Fruit fly (Drosophila melanogaster) whole organism, embryonic: Measurements from ENCODE around the gene CG15208.

Source experiments
- Adf1 ChIP-seq: fragments of 200-800 bp; sonication (Bioruptor generic); IDR thresholded peaks from 2 replicates; pipeline ENCODE4 v1.3.6; 2022; ENCODE audit warnings: missing biosample characterization, missing genetic modification characterization
- BtbVII ChIP-seq: fragments of 200-800 bp; sonication (Bioruptor generic); optimal IDR thresholded peaks from 3 replicates; lab custom pipeline; 2017; ENCODE audit warnings: missing biosample characterization, mild to moderate bottlenecking, missing genetic modification characterization
- CG11247 ChIP-seq: fragments of 200-800 bp; sonication (Bioruptor generic); IDR thresholded peaks from 2 replicates; pipeline ENCODE4 v1.3.6; 2022; ENCODE audit warnings: missing biosample characterization, missing genetic modification characterization
- CG11398 ChIP-seq: fragments of 200-800 bp; sonication (Bioruptor generic); optimal IDR thresholded peaks from 2 replicates; lab custom pipeline; 2016; ENCODE audit warnings: missing biosample characterization, missing genetic modification characterization
- CG11456 ChIP-seq: fragments of 200-800 bp; sonication (Bioruptor generic); IDR thresholded peaks from 3 replicates; pipeline ENCODE4 v1.3.6; 2022; ENCODE audit warnings: missing biosample characterization, missing genetic modification characterization
- CG11560 ChIP-seq: fragments of 200-800 bp; sonication (Bioruptor generic); IDR thresholded peaks from 3 replicates; pipeline ENCODE4 v1.3.6; 2022; ENCODE audit warnings: missing biosample characterization, missing genetic modification characterization
- CG12104 ChIP-seq: fragments of 200-800 bp; sonication (Bioruptor generic); optimal IDR thresholded peaks from 3 replicates; lab custom pipeline; 2016; ENCODE audit warnings: missing biosample characterization, missing genetic modification characterization
- CG12236 ChIP-seq: fragments of 200-800 bp; sonication (Bioruptor generic); optimal IDR thresholded peaks from 2 replicates; lab custom pipeline; 2016; ENCODE audit warnings: missing biosample characterization, missing genetic modification characterization
- CG12299 ChIP-seq: fragments of 200-800 bp; sonication (Bioruptor generic); optimal IDR thresholded peaks from 2 replicates; lab custom pipeline; 2018; ENCODE audit warnings: missing biosample characterization, mild to moderate bottlenecking, missing genetic modification characterization
- CG12769 ChIP-seq: fragments of 200-800 bp; sonication (Bioruptor generic); optimal IDR thresholded peaks from 2 replicates; lab custom pipeline; 2019; ENCODE audit warnings: missing biosample characterization, mild to moderate bottlenecking, missing genetic modification characterization, moderate library complexity
- CG16863 ChIP-seq: fragments of 200-800 bp; sonication (Bioruptor generic); optimal IDR thresholded peaks from 3 replicates; lab custom pipeline; 2016; ENCODE audit warnings: missing biosample characterization, missing genetic modification characterization
- CG18262 ChIP-seq: fragments of 200-800 bp; optimal IDR thresholded peaks from 3 replicates; lab custom pipeline; 2019; ENCODE audit warnings: missing biosample characterization, mild to moderate bottlenecking, missing genetic modification characterization, moderate library complexity
- CG2120 ChIP-seq: fragments of 200-800 bp; sonication (Bioruptor generic); optimal IDR thresholded peaks from 3 replicates; lab custom pipeline; 2016; ENCODE audit warnings: missing biosample characterization, missing genetic modification characterization
- CG2678 ChIP-seq: fragments of 200-800 bp; sonication (Bioruptor generic); optimal IDR thresholded peaks from 3 replicates; lab custom pipeline; 2019; ENCODE audit warnings: missing biosample characterization, mild to moderate bottlenecking, missing genetic modification characterization, moderate library complexity
- CG2712 ChIP-seq: fragments of 200-800 bp; optimal IDR thresholded peaks from 3 replicates; lab custom pipeline; 2019; ENCODE audit warnings: missing biosample characterization, mild to moderate bottlenecking, missing genetic modification characterization, moderate library complexity
- CG30431 ChIP-seq: fragments of 200-800 bp; sonication (Bioruptor generic); optimal IDR thresholded peaks from 2 replicates; lab custom pipeline; 2017; ENCODE audit warnings: missing biosample characterization, missing genetic modification characterization
- CG34376 ChIP-seq: fragments of 200-800 bp; sonication (Bioruptor generic); optimal IDR thresholded peaks from 2 replicates; lab custom pipeline; 2018; ENCODE audit warnings: missing biosample characterization, mild to moderate bottlenecking, missing genetic modification characterization
- CG6854 ChIP-seq: fragments of 200-800 bp; sonication (Bioruptor generic); optimal IDR thresholded peaks from 3 replicates; lab custom pipeline; 2017; ENCODE audit warnings: missing biosample characterization, mild to moderate bottlenecking, missing genetic modification characterization
- CG7987 ChIP-seq: fragments of 200-800 bp; sonication (Bioruptor generic); optimal IDR thresholded peaks from 2 replicates; lab custom pipeline; 2018; ENCODE audit warnings: missing biosample characterization, mild to moderate bottlenecking, missing genetic modification characterization, moderate library complexity
- CG8290 ChIP-seq, 3 experiments: fragments of 200-800 bp; sonication (Bioruptor generic); optimal IDR thresholded peaks; 2 replicates each; lab custom pipeline; 2016 to 2019; ENCODE audit warnings: missing biosample characterization in 3 of 3, missing genetic modification characterization in 3 of 3, mild to moderate bottlenecking in 2 of 3, moderate library complexity in 1 of 3
- Dip2 ChIP-seq: fragments of 200-800 bp; sonication (Bioruptor generic); IDR thresholded peaks from 2 replicates; pipeline ENCODE4 v1.3.6; 2022; ENCODE audit warnings: missing biosample characterization, missing genetic modification characterization
- Dip3 ChIP-seq: fragments of 200-800 bp; sonication (Bioruptor generic); optimal IDR thresholded peaks from 3 replicates; lab custom pipeline; 2016; ENCODE audit warnings: missing biosample characterization, missing genetic modification characterization
- GATAe ChIP-seq: fragments of 200-800 bp; sonication (Bioruptor generic); conservative IDR thresholded peaks from 2 replicates; pipeline ENCODE4 v1.3.6; 2022; ENCODE audit warnings: missing biosample characterization, missing genetic modification characterization
- H15 ChIP-seq: fragments of 200-800 bp; sonication (Bioruptor generic); IDR thresholded peaks from 3 replicates; pipeline ENCODE4 v1.3.6; 2022; ENCODE audit warnings: missing biosample characterization, missing genetic modification characterization
- Neu2 ChIP-seq: fragments of 200-800 bp; sonication (Bioruptor generic); optimal IDR thresholded peaks from 3 replicates; lab custom pipeline; 2016; ENCODE audit warnings: missing biosample characterization, missing genetic modification characterization, borderline replicate concordance
- Six4 ChIP-seq: fragments of 200-800 bp; sonication (Bioruptor generic); optimal IDR thresholded peaks from 2 replicates; lab custom pipeline; 2016; ENCODE audit warnings: missing biosample characterization, missing genetic modification characterization
- ap ChIP-seq: fragments of 200-800 bp; sonication (Bioruptor generic); IDR thresholded peaks from 2 replicates; pipeline ENCODE4 v1.3.6; 2022; ENCODE audit warnings: missing biosample characterization, missing genetic modification characterization
- az2 ChIP-seq: fragments of 200-800 bp; sonication (Bioruptor generic); optimal IDR thresholded peaks from 3 replicates; lab custom pipeline; 2016; ENCODE audit warnings: missing biosample characterization, missing genetic modification characterization
- bab2 ChIP-seq: fragments of 200-800 bp; sonication (Bioruptor generic); optimal IDR thresholded peaks from 2 replicates; lab custom pipeline; 2016; ENCODE audit warnings: missing biosample characterization, missing genetic modification characterization
- bcd ChIP-seq: fragments of 200-800 bp; sonication (Bioruptor generic); optimal IDR thresholded peaks from 2 replicates; lab custom pipeline; 2017; ENCODE audit warnings: missing biosample characterization, mild to moderate bottlenecking, missing genetic modification characterization
- bowl ChIP-seq: fragments of 200-800 bp; sonication (Bioruptor generic); IDR thresholded peaks from 2 replicates; pipeline ENCODE4 v1.3.6; 2022; ENCODE audit warnings: missing biosample characterization, missing genetic modification characterization
- cas ChIP-seq: fragments of 200-800 bp; sonication (Bioruptor generic); IDR thresholded peaks from 2 replicates; pipeline ENCODE4 v1.3.6; 2022; ENCODE audit warnings: missing biosample characterization, missing genetic modification characterization
- cato ChIP-seq: fragments of 200-800 bp; sonication (Bioruptor generic); optimal IDR thresholded peaks from 2 replicates; lab custom pipeline; 2016; ENCODE audit warnings: missing biosample characterization, missing genetic modification characterization, borderline replicate concordance
- dimm ChIP-seq: fragments of 200-800 bp; sonication (Bioruptor generic); IDR thresholded peaks from 2 replicates; pipeline ENCODE4 v1.3.6; 2022; ENCODE audit warnings: missing biosample characterization, missing genetic modification characterization
- emc ChIP-seq: fragments of 200-800 bp; sonication (Bioruptor generic); optimal IDR thresholded peaks from 2 replicates; lab custom pipeline; 2016; ENCODE audit warnings: missing biosample characterization, missing genetic modification characterization
- ems ChIP-seq: fragments of 200-800 bp; sonication (Bioruptor generic); optimal IDR thresholded peaks from 3 replicates; lab custom pipeline; 2016; ENCODE audit warnings: missing biosample characterization, missing genetic modification characterization
- exex ChIP-seq: fragments of 200-800 bp; sonication (Bioruptor generic); optimal IDR thresholded peaks from 4 replicates; lab custom pipeline; 2018; ENCODE audit warnings: missing biosample characterization, mild to moderate bottlenecking, missing genetic modification characterization, moderate library complexity
- jumu ChIP-seq: fragments of 200-800 bp; sonication (Bioruptor generic); optimal IDR thresholded peaks from 3 replicates; lab custom pipeline; 2016; ENCODE audit warnings: missing biosample characterization, missing genetic modification characterization
- kni ChIP-seq: fragments of 200-800 bp; sonication (Bioruptor generic); optimal IDR thresholded peaks from 3 replicates; lab custom pipeline; 2017; ENCODE audit warnings: mild to moderate bottlenecking, missing biosample characterization, missing genetic modification reagents, missing genetic modification characterization
- lab ChIP-seq: fragments of 200-800 bp; sonication (Bioruptor generic); optimal IDR thresholded peaks from 3 replicates; lab custom pipeline; 2017; ENCODE audit warnings: missing biosample characterization, missing genetic modification characterization, mild to moderate bottlenecking, moderate library complexity, missing genetic modification reagents
- lola ChIP-seq, 3 experiments: fragments of >200 bp in 2 of 3; fragments of 200-800 bp in 1 of 3; sonication (Bioruptor generic) in 1 of 3; optimal IDR thresholded peaks; 2 replicates each; lab custom pipeline; 2017 to 2019; ENCODE audit warnings: missing biosample characterization in 3 of 3, missing genetic modification characterization in 3 of 3, mild to moderate bottlenecking in 1 of 3, moderate library complexity in 1 of 3
- maf-S ChIP-seq: fragments of 200-800 bp; sonication (Bioruptor generic); optimal IDR thresholded peaks from 2 replicates; lab custom pipeline; 2016; ENCODE audit warnings: missing biosample characterization, missing genetic modification characterization
- nau ChIP-seq: fragments of 200-800 bp; sonication (Bioruptor generic); optimal IDR thresholded peaks from 3 replicates; lab custom pipeline; 2017; ENCODE audit warnings: missing biosample characterization, mild to moderate bottlenecking, missing genetic modification characterization, missing genetic modification reagents
- oc ChIP-seq: fragments of 200-800 bp; sonication (Bioruptor generic); optimal IDR thresholded peaks from 2 replicates; lab custom pipeline; 2018; ENCODE audit warnings: missing biosample characterization, mild to moderate bottlenecking, missing genetic modification characterization, moderate library complexity
- otp ChIP-seq: fragments of 200-800 bp; sonication (Bioruptor generic); IDR thresholded peaks from 3 replicates; pipeline ENCODE4, ENCODE4 v1.3.6; 2022; ENCODE audit warnings: missing biosample characterization, missing genetic modification characterization
- salm ChIP-seq: fragments of 200-800 bp; sonication (Bioruptor generic); optimal IDR thresholded peaks from 2 replicates; lab custom pipeline; 2018; ENCODE audit warnings: missing biosample characterization, mild to moderate bottlenecking, missing genetic modification characterization
- sens ChIP-seq: fragments of 200-800 bp; sonication (Bioruptor generic); peaks from one replicate; lab custom pipeline; 2016; ENCODE audit warnings: missing biosample characterization, missing genetic modification characterization
- sima ChIP-seq: fragments of 200-800 bp; sonication (Bioruptor generic); optimal IDR thresholded peaks from 2 replicates; lab custom pipeline; 2016; ENCODE audit warnings: missing biosample characterization, missing genetic modification characterization
- slp2 ChIP-seq: fragments of 200-800 bp; sonication (Bioruptor generic); optimal IDR thresholded peaks from 2 replicates; lab custom pipeline; 2016; ENCODE audit warnings: missing biosample characterization, missing genetic modification characterization
- wek ChIP-seq: fragments of 200-800 bp; sonication (Bioruptor generic); optimal IDR thresholded peaks from 3 replicates; lab custom pipeline; 2018; ENCODE audit warnings: missing biosample characterization, mild to moderate bottlenecking, missing genetic modification characterization, moderate library complexity
- zen2 ChIP-seq: fragments of 200-800 bp; sonication (Bioruptor generic); IDR thresholded peaks from 3 replicates; pipeline ENCODE4 v1.3.6; 2022; ENCODE audit warnings: missing biosample characterization, missing genetic modification characterization; ENCODE audit not compliant: partially characterized antibody

CG15208 gene

DNA sequence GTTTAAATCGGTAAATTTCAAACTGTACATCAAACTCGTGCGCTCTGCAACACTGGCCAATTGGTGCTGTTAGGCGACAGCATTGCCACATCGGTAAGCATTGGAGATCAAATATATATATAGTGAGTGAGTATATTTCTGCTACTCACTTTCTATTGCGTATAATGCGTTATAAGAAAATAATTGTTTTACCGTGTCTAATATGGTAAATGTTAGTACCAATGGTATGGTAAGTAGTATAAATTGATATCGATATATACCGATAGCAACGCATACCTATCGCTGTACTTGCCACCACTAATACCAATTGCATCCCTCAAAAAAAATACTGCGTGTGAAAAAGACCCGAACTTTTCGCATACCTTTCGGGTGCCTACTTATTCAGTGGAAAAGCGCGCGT is 42.4 kb upstream of the CG15208 start, which contains the start of the genes sofe and CG2186 (continued):
- TF ChIP-seq CG7987 (GFP tag; lab: Kevin White, UChicago) (no peak), Adf1 (no peak), nau (GFP tag; lab: Kevin White, UChicago) (no peak), CG11456 (0 out of 3 replicates have a peak, but pooled peaks have one; percentile 37), CG8290 (GFP tag; optimal IDR thresholded peaks at IDR 0.05; lab: Kevin White, UChicago) (peak; percentile 17), CG8290 (tag; optimal IDR thresholded peaks at IDR 0.05; lab: Kevin White, UChicago) (no peak), CG30431 (no peak), CG12104 (GFP tag; lab: Kevin White, UChicago) (no peak), bowl (GFP tag; lab: Robert Waterston, UW) (no peak), CG11398 (peak; percentile 5), bcd (GFP tag; lab: Kevin White, UChicago) (no peak), CG2678 (no peak), Neu2 (GFP tag; lab: Kevin White, UChicago) (no peak), kni (GFP tag; lab: Kevin White, UChicago) (peak; percentile 2), az2 (GFP tag; lab: Kevin White, UChicago) (peak; percentile 44), CG18262 (tag; lab: Kevin White, UChicago) (peak; percentile 29), salm (tag; lab: Kevin White, UChicago) (no peak), ap (GFP tag; lab: Robert Waterston, UW) (no peak), bab2 (GFP tag; lab: Kevin White, UChicago) (peak; percentile 61), CG12299 (tag; lab: Kevin White, UChicago) (peak; percentile 61), ems (GFP tag; lab: Kevin White, UChicago) (peak; percentile 44), CG34376 (GFP tag; lab: Kevin White, UChicago) (no peak), lola (GFP tag; optimal IDR thresholded peaks at IDR 0.05; lab: Kevin White, UChicago) (peak in 1 of 3 experiments; percentile 24), CG11560 (no peak), slp2 (GFP tag; lab: Kevin White, UChicago) (peak; percentile 37), emc (GFP tag; lab: Kevin White, UChicago) (no peak), Dip3 (GFP tag; lab: Kevin White, UChicago) (peak; percentile 44), dimm (GFP tag; lab: Robert Waterston, UW) (no peak), CG2120 (GFP tag; lab: Kevin White, UChicago) (peak; percentile 78), H15 (GFP tag; lab: Robert Waterston, UW) (no peak), Six4 (GFP tag; lab: Kevin White, UChicago) (no peak), CG2712 (tag; lab: Kevin White, UChicago) (peak; percentile 63), GATAe (no peak), CG6854 (no peak), zen2 (peak; percentile 81; the same call in 1 of the 3 replicates), oc (tag; lab: Kevin White, UChicago) (no peak), Dip2 (GFP tag; lab: Robert Waterston, UW) (no peak), maf-S (GFP tag; lab: Kevin White, UChicago) (no peak), CG16863 (GFP tag; lab: Kevin White, UChicago) (peak; percentile 50), cas (GFP tag; lab: Robert Waterston, UW) (0 out of 2 replicates have a peak, but pooled peaks have one; percentile 31), sens (GFP tag; lab: Kevin White, UChicago) (peak; percentile 92), lab (no peak), CG12769 (tag; lab: Kevin White, UChicago) (no peak), exex (no peak), otp (no peak), CG12236 (no peak), sima (GFP tag; lab: Kevin White, UChicago) (no peak), wek (GFP tag; lab: Kevin White, UChicago) (no peak), cato (peak; percentile 33), BtbVII (no peak), CG11247 (GFP tag; lab: Robert Waterston, UW) (no peak), jumu (peak; percentile 64)
